Fruit fly (Drosophila melanogaster): ENCODE results near the gene ND-B14.5A.

The ND-B14.5A gene

dm6 chrX:2158668-2159163 is 13.6 kb upstream of the ND-B14.5A start, which contains the start of gene wapl (continued):
- TF ChIP-seq CG15601 (tag; optimal IDR thresholded peaks at IDR 0.05) (peak; percentile 11), CG15696 (tag; optimal IDR thresholded peaks at IDR 0.05) (no peak), CG11456 (GFP tag; IDR thresholded peaks at IDR 0.05) (no peak), NFAT (GFP tag; IDR thresholded peaks at IDR 0.05) (0 out of 2 replicates have a peak, but pooled peaks have one; percentile 26), CG14965 (GFP tag; optimal IDR thresholded peaks at IDR 0.05; ENCODE audit: borderline replicate concordance) (no peak), CG31441 (GFP tag; IDR thresholded peaks at IDR 0.05) (no peak), Ravus (GFP tag; IDR thresholded peaks at IDR 0.05) (no peak), eve (GFP tag; optimal IDR thresholded peaks at IDR 0.05) (no peak), unpg (GFP tag; optimal IDR thresholded peaks at IDR 0.05) (peak; percentile 3), zfh1 (GFP tag; IDR thresholded peaks at IDR 0.05) (no peak), CG16863 (GFP tag; optimal IDR thresholded peaks at IDR 0.05) (no peak), Doc3 (GFP tag; IDR thresholded peaks at IDR 0.05; ENCODE audit: partially characterized antibody) (peak; percentile 91), Sin3A (optimal IDR thresholded peaks at IDR 0.05) (peak; percentile 82), Myb (GFP tag; optimal IDR thresholded peaks at IDR 0.05) (peak; percentile 67), CG10565 (GFP tag; optimal IDR thresholded peaks at IDR 0.05) (no peak), sisA (GFP tag; IDR thresholded peaks at IDR 0.05) (0 out of 2 replicates have a peak, but pooled peaks have one; percentile 8), CG16813 (GFP tag; IDR thresholded peaks at IDR 0.05; ENCODE audit: partially characterized antibody) (peak; percentile 93), CG1529 (GFP tag; optimal IDR thresholded peaks at IDR 0.05) (no peak), Pdp1 (GFP tag; optimal IDR thresholded peaks at IDR 0.05) (peak in 1 of 2 experiments; percentile 44), zf30C (GFP tag; optimal IDR thresholded peaks at IDR 0.05) (no peak), Nf-YA (GFP tag; IDR thresholded peaks at IDR 0.05) (no peak), toy (GFP tag; IDR thresholded peaks at IDR 0.05) (no peak), cas (GFP tag; IDR thresholded peaks at IDR 0.05) (no peak), bowl (GFP tag; IDR thresholded peaks at IDR 0.05) (no peak), CG17359 (tag; optimal IDR thresholded peaks at IDR 0.05) (no peak), sima (GFP tag; optimal IDR thresholded peaks at IDR 0.05) (no peak), run (tag; optimal IDR thresholded peaks at IDR 0.05) (no peak), CG1647 (GFP tag; optimal IDR thresholded peaks at IDR 0.05) (no peak), ERR (GFP tag; optimal IDR thresholded peaks at IDR 0.05) (peak; percentile 49), HLH54F (GFP tag; optimal IDR thresholded peaks at IDR 0.05) (peak; percentile 47), nau (GFP tag; optimal IDR thresholded peaks at IDR 0.05) (no peak), Sry-β (GFP tag; optimal IDR thresholded peaks at IDR 0.05) (no peak), CG14441 (GFP tag; IDR thresholded peaks at IDR 0.05) (no peak), CG10321 (GFP tag; IDR thresholded peaks at IDR 0.05) (no peak; the same call in 1 of the 2 replicates), CG2875 (GFP tag; optimal IDR thresholded peaks at IDR 0.05) (no peak), nerfin-1 (tag; optimal IDR thresholded peaks at IDR 0.05) (no peak), ssp (GFP tag; IDR thresholded peaks at IDR 0.05) (no peak), CG7963 (GFP tag; IDR thresholded peaks at IDR 0.05; ENCODE audit: partially characterized antibody) (peak; percentile 92), pb (GFP tag; optimal IDR thresholded peaks at IDR 0.05) (no peak), Rx (GFP tag; IDR thresholded peaks at IDR 0.05) (no peak), slp2 (GFP tag; optimal IDR thresholded peaks at IDR 0.05) (no peak), CG3163 (GFP tag; optimal IDR thresholded peaks at IDR 0.05) (peak; percentile 6), org-1 (GFP tag; optimal IDR thresholded peaks at IDR 0.05) (no peak), CG6689 (GFP tag; IDR thresholded peaks at IDR 0.05) (no peak), CG3847 (GFP tag; IDR thresholded peaks at IDR 0.05) (peak; percentile 61), CG15514 (GFP tag; optimal IDR thresholded peaks at IDR 0.05) (peak; percentile 83), sug (tag; optimal IDR thresholded peaks at IDR 0.05) (peak; percentile 49), CG12659 (GFP tag; optimal IDR thresholded peaks at IDR 0.05) (peak; percentile 61), CG31224 (GFP tag; IDR thresholded peaks at IDR 0.05) (no peak), TFAM (GFP tag; optimal IDR thresholded peaks at IDR 0.05) (no peak), bsh (GFP tag; optimal IDR thresholded peaks at IDR 0.05) (no peak)
